Worm (Caenorhabditis elegans): ENCODE data around the gene pals-21.

The pals-21 gene

DNA sequence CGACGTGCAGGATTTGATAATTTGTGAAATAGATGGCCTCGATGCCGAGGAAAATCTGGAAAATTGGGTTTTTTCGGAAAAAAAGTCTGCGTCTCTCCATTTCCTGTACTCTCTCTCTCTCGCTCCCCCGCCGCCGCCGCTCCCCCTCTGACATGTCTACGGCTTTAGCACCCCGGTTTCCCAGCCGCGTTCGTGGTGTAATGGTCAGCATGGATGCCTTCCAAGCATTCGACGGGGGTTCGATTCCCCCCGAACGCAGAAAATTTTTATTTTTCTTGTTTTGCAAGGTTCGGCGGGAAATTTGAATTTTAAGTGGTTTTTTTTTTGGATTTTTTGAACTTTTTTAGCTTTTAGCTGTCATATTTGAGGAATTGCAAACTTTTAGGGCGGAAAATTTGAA lies 43.9 kb upstream of the pals-21 start (continued):
- TF ChIP-seq unc-120 (tag; optimal IDR thresholded peaks at IDR 0.05; ENCODE audit: poor library complexity, severe bottlenecking) (peak; percentile 20), drap-1 (GFP tag; optimal IDR thresholded peaks at IDR 0.05) (peak; percentile 74)

DNA sequence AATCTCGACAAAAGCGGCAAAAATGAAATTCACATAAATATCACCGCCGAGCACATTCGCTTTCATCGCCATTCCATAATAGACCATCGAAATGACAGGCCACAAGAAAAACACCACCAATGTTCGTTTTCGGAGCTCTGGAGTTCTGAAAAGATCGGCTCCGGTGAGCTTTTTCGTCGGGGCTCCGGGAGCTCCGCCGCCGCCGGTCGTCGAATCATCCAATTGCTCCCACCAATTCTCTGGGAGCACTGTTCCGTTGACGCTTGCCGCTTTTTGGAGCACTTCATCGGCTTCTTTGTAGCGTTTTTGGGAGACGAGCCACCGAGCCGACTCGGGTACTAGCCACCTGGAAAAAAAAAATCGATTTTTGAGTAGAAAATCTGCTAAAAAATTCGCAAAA lies 41.0 kb upstream of the pals-21 start:
- no peak for TF ChIP-seq sptf-1 (tag; optimal IDR thresholded peaks at IDR 0.05)
- no peak for TF ChIP-seq mep-1 (tag; optimal IDR thresholded peaks at IDR 0.05)
- no peak for TF ChIP-seq nhr-2 (tag; optimal IDR thresholded peaks at IDR 0.05)

DNA sequence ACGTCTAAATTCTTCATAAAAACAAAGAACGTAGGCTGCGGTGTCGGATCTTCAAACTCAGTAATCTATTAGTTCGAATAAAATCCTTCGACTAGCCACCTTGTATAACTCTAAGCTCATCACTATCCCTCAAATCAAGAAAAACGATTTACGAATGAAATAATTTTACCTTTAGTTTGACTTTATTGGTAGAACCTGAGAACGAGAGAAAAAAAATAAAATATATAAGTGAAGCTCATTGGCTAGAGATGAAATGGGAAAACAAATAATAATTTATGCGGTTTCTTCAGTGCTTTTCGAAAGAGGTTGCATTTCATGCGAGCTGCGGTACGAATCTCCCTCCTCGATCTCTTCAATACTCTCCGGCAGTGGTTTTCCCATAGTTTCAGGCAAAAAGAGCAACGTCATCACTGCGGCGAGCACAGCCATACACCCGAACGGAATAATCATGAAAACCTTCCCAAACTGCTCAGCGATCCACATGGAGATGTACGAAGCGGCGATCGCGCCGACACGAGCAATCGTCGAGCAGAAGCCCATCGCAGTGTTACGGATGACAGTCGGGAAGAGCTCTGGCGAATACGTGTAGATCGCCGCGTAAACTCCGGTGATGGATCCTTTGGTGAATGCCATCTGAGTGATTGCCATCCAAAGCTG lies 39.4 kb upstream of the pals-21 start:
- no peak for TF ChIP-seq nhr-2 (tag; optimal IDR thresholded peaks at IDR 0.05)
- peak; percentile 12 for TF ChIP-seq lsy-2 (tag; optimal IDR thresholded peaks at IDR 0.05)

DNA sequence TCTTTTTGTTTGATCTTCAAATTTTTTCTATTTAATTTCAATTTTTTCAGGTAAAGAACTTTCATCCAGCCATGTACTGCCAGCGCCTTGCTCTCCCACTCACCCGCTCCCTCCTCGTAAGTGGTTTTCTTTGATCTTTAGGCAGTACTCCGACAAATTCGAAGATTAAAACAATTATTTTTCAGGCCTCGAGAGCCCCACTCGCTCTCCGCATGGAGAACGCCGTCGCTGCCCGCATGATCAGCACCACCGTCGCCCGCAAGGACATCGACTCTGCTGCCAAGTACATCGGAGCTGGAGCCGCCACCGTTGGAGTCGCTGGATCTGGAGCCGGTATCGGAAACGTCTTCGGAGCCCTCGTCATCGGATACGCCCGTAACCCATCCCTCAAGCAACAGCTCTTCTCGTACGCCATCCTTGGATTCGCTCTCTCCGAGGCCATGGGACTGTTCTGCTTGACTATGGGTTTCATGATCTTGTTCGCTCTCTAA lies 38.8 kb upstream of the pals-21 start, which contains the start of gene Y82E9BR.3:
Gene Y82E9BR.3 (plus strand): TSS at position 51 of the 491 bp plus-strand sequence.
- TF ChIP-seq blmp-1 (tag; optimal IDR thresholded peaks at IDR 0.05) (no peak), ceh-39 (tag; optimal IDR thresholded peaks at IDR 0.05) (no peak), lsy-2 (tag; optimal IDR thresholded peaks at IDR 0.05) (no peak), nhr-12 (tag; optimal IDR thresholded peaks at IDR 0.05) (no peak), nhr-237 (tag; optimal IDR thresholded peaks at IDR 0.05) (no peak), sptf-1 (tag; optimal IDR thresholded peaks at IDR 0.05) (no peak), M03D4.4 (tag; optimal IDR thresholded peaks at IDR 0.05) (no peak), nhr-2 (tag; optimal IDR thresholded peaks at IDR 0.05) (no peak), unc-62 (GFP tag; optimal IDR thresholded peaks at IDR 0.05) (no peak)

DNA sequence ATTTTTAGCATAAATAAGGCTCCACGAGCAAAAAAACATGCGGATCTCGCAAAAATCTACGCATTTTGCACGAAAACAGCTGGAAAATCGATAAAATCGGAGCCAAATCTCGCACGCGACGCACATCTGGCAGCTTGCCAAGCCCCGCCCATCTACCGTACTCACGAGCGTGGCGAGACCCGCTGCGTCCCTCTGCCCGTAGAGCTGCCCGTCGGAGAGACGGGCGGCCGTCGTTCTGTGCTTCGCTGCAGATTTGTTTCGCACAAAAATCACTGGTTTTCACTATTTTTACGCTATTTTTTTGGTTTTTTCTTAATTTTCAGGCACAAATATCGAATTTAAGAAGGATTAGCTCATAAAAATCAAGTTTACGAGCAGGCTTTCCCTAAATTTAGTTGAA lies 38.3 kb upstream of the pals-21 start:
- peak; percentile 86 for TF ChIP-seq nhr-237 (tag; optimal IDR thresholded peaks at IDR 0.05)
- TF ChIP-seq nhr-2 (tag; optimal IDR thresholded peaks at IDR 0.05): no peak
- TF ChIP-seq elt-3 (tag; optimal IDR thresholded peaks at IDR 0.05): no peak
- peak; percentile 56 for TF ChIP-seq ceh-39 (tag; optimal IDR thresholded peaks at IDR 0.05)
- peak; percentile 95 for TF ChIP-seq pha-4 (tag; optimal IDR thresholded peaks at IDR 0.05)
- no peak for TF ChIP-seq nhr-28 (tag; optimal IDR thresholded peaks at IDR 0.05)
- TF ChIP-seq M03D4.4 (tag; optimal IDR thresholded peaks at IDR 0.05): peak; percentile 26
- peak; percentile 65 for TF ChIP-seq sptf-1 (tag; optimal IDR thresholded peaks at IDR 0.05)
- no peak for TF ChIP-seq ztf-11 (tag; optimal IDR thresholded peaks at IDR 0.05)
- peak; percentile 93 for TF ChIP-seq lin-13 (tag; optimal IDR thresholded peaks at IDR 0.05)
- TF ChIP-seq blmp-1 (tag; optimal IDR thresholded peaks at IDR 0.05): no peak
- TF ChIP-seq sem-2 (GFP tag; optimal IDR thresholded peaks at IDR 0.05): no peak
- no peak for TF ChIP-seq lin-32 (GFP tag; optimal IDR thresholded peaks at IDR 0.05)
- peak; percentile 97 for TF ChIP-seq lsy-2 (tag; optimal IDR thresholded peaks at IDR 0.05)
- no peak for TF ChIP-seq nhr-12 (tag; optimal IDR thresholded peaks at IDR 0.05)
- no peak for TF ChIP-seq unc-120 (tag; optimal IDR thresholded peaks at IDR 0.05; ENCODE audit: poor library complexity, severe bottlenecking)
- TF ChIP-seq drap-1 (GFP tag; optimal IDR thresholded peaks at IDR 0.05): no peak
- TF ChIP-seq ceh-43 (GFP tag; optimal IDR thresholded peaks at IDR 0.05): no peak
- peak; percentile 47 for TF ChIP-seq mls-2 (tag; optimal IDR thresholded peaks at IDR 0.05)
- peak; percentile 46 for TF ChIP-seq hlh-1 (tag; optimal IDR thresholded peaks at IDR 0.05)
- peak; percentile 22 for TF ChIP-seq unc-62 (GFP tag; optimal IDR thresholded peaks at IDR 0.05)
- TF ChIP-seq nhr-76 (tag; optimal IDR thresholded peaks at IDR 0.05): no peak
- peak; percentile 77 for TF ChIP-seq mep-1 (tag; optimal IDR thresholded peaks at IDR 0.05)
- TF ChIP-seq flh-1 (GFP tag; optimal IDR thresholded peaks at IDR 0.05): no peak
- TF ChIP-seq bed-3 (GFP tag; optimal IDR thresholded peaks at IDR 0.05): no peak
- TF ChIP-seq mab-5 (tag; optimal IDR thresholded peaks at IDR 0.05): no peak
- peak; percentile 33 for TF ChIP-seq ham-2 (GFP tag; optimal IDR thresholded peaks at IDR 0.05)
- no peak for TF ChIP-seq snpc-4 (tag; optimal IDR thresholded peaks at IDR 0.05)
- TF ChIP-seq tbx-8 (GFP tag; optimal IDR thresholded peaks at IDR 0.05): no peak
- TF ChIP-seq ces-1 (GFP tag; optimal IDR thresholded peaks at IDR 0.05): no peak
- no peak for TF ChIP-seq elt-1 (tag; optimal IDR thresholded peaks at IDR 0.05; ENCODE audit: borderline replicate concordance, insufficient read depth)
- no peak for TF ChIP-seq zip-8 (tag; optimal IDR thresholded peaks at IDR 0.05)
- TF ChIP-seq cnd-1 (tag; optimal IDR thresholded peaks at IDR 0.05): peak; percentile 44
- no peak for TF ChIP-seq unc-39 (tag; optimal IDR thresholded peaks at IDR 0.05)
- no peak for TF ChIP-seq ceh-83 (GFP tag; optimal IDR thresholded peaks at IDR 0.05)

Data from whole organism, mixed stage, embryonic.